Worm (Caenorhabditis elegans): ENCODE results near the gene F09E10.7.

ce11 chrX:1488775-1489174 lies 12.9 kb downstream of the F09E10.7 start:
- TF ChIP-seq nhr-237 (tag; optimal IDR thresholded peaks at IDR 0.05) = no peak
- TF ChIP-seq ztf-11 (tag; optimal IDR thresholded peaks at IDR 0.05) = no peak
- TF ChIP-seq nhr-28 (tag; optimal IDR thresholded peaks at IDR 0.05) = no peak
- no peak for TF ChIP-seq unc-39 (tag; optimal IDR thresholded peaks at IDR 0.05)
